Fruit fly (Drosophila melanogaster): ENCODE results near the gene CG5989.

Gene CG5989

DNA sequence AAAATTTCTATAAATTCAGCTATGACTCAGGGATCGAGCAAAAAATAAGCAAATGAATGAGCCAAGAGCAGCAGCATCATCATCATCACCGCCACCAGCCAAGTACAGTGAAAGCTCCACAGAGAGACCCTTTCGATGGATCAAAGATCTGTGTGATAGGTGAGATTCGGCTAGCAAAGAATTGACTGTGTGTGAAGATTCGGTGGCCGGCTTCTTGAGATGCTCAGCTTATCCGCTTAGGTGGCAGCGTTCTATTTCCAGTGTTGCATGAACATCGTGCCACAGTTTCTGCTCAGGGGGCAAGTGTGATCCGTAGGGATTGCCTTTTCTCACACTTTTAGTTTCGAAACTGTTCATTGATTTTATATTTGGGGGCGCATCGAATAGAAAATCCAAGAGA lies 50.8 kb downstream of the CG5989 start:
- TF ChIP-seq br (GFP tag; optimal IDR thresholded peaks at IDR 0.05): no peak
- TF ChIP-seq pan (optimal IDR thresholded peaks at IDR 0.05): no peak
- TF ChIP-seq Hr78 (GFP tag; optimal IDR thresholded peaks at IDR 0.05): no peak
- TF ChIP-seq lola (GFP tag; optimal IDR thresholded peaks at IDR 0.05): no peak
- TF ChIP-seq dl (GFP tag; optimal IDR thresholded peaks at IDR 0.05; ENCODE audit: insufficient read depth in 1 of 2, partially characterized antibody in 2 of 2): no peak
- TF ChIP-seq CG9705 (GFP tag; optimal IDR thresholded peaks at IDR 0.05): no peak
- no peak for TF ChIP-seq GATAd (GFP tag; optimal IDR thresholded peaks at IDR 0.05)
- TF ChIP-seq Hnf4 (GFP tag; optimal IDR thresholded peaks at IDR 0.05): no peak
- TF ChIP-seq tai (GFP tag; optimal IDR thresholded peaks at IDR 0.05): no peak
- TF ChIP-seq jim (GFP tag; optimal IDR thresholded peaks at IDR 0.05): no peak
- no peak for TF ChIP-seq psq (GFP tag; optimal IDR thresholded peaks at IDR 0.05)
